Fruit fly (Drosophila melanogaster) whole organism, embryonic: ENCODE results near the gene CG10602.
A peak's percentile ranks its signal among the peaks of the same experiment; 100 is the strongest.

ENCODE experiments used
- Asciz ChIP-seq: fragments of 200-800 bp; sonication (Bioruptor generic); optimal IDR thresholded peaks from 2 replicates; lab custom pipeline; 2017; ENCODE audit warnings: missing biosample characterization, mild to moderate bottlenecking, missing genetic modification characterization, missing genetic modification reagents
- B-H2 ChIP-seq: fragments of 200-800 bp; sonication (Bioruptor generic); optimal IDR thresholded peaks from 2 replicates; lab custom pipeline; 2018; ENCODE audit warnings: missing biosample characterization, mild to moderate bottlenecking, missing genetic modification characterization
- CG10267 ChIP-seq: fragments of 200-800 bp; sonication (Bioruptor generic); optimal IDR thresholded peaks from 2 replicates; lab custom pipeline; 2018; ENCODE audit warnings: missing biosample characterization, mild to moderate bottlenecking, missing genetic modification characterization, moderate library complexity
- CG11504 ChIP-seq: fragments of 200-800 bp; sonication (Bioruptor generic); optimal IDR thresholded peaks from 3 replicates; lab custom pipeline; 2019; ENCODE audit warnings: missing biosample characterization, mild to moderate bottlenecking, missing genetic modification characterization, moderate library complexity
- CG12236 ChIP-seq: fragments of 200-800 bp; sonication (Bioruptor generic); optimal IDR thresholded peaks from 2 replicates; lab custom pipeline; 2016; ENCODE audit warnings: missing biosample characterization, missing genetic modification characterization
- CG14014 ChIP-seq: fragments of 200-800 bp; sonication (Bioruptor generic); IDR thresholded peaks from 2 replicates; pipeline ENCODE4 v1.3.6; 2022; ENCODE audit warnings: missing biosample characterization, missing genetic modification characterization
- CG14441 ChIP-seq: fragments of 200-800 bp; sonication (Bioruptor generic); IDR thresholded peaks from 2 replicates; pipeline ENCODE4 v1.3.6; 2022; ENCODE audit warnings: missing biosample characterization, missing genetic modification characterization
- CG14710 ChIP-seq: fragments of 200-800 bp; sonication (Bioruptor generic); optimal IDR thresholded peaks from 3 replicates; lab custom pipeline; 2019; ENCODE audit warnings: missing biosample characterization, mild to moderate bottlenecking, missing genetic modification characterization, moderate library complexity
- CG16815 ChIP-seq: fragments of 200-800 bp; sonication (Bioruptor generic); optimal IDR thresholded peaks from 3 replicates; lab custom pipeline; 2017; ENCODE audit warnings: missing biosample characterization, mild to moderate bottlenecking, missing genetic modification characterization
- CG17328 ChIP-seq: fragments of 200-800 bp; sonication (Bioruptor generic); IDR thresholded peaks from 2 replicates; pipeline ENCODE4 v1.3.6; 2022; ENCODE audit warnings: missing biosample characterization, missing genetic modification characterization
- CG2678 ChIP-seq: fragments of 200-800 bp; sonication (Bioruptor generic); optimal IDR thresholded peaks from 3 replicates; lab custom pipeline; 2019; ENCODE audit warnings: missing biosample characterization, mild to moderate bottlenecking, missing genetic modification characterization, moderate library complexity
- CG30020 ChIP-seq: fragments of 200-800 bp; optimal IDR thresholded peaks from 2 replicates; lab custom pipeline; 2019; ENCODE audit warnings: missing biosample characterization, mild to moderate bottlenecking, missing genetic modification characterization, moderate library complexity
- CG3407 ChIP-seq: fragments of 200-800 bp; sonication (Bioruptor generic); optimal IDR thresholded peaks from 2 replicates; lab custom pipeline; 2018; ENCODE audit warnings: missing biosample characterization, mild to moderate bottlenecking, missing genetic modification characterization
- CG4617 ChIP-seq: fragments of 200-800 bp; sonication (Bioruptor generic); optimal IDR thresholded peaks from 3 replicates; lab custom pipeline; 2016; ENCODE audit warnings: missing biosample characterization, missing genetic modification characterization, borderline replicate concordance
- CG5245 ChIP-seq: fragments of 200-800 bp; sonication (Bioruptor generic); optimal IDR thresholded peaks from 3 replicates; lab custom pipeline; 2016; ENCODE audit warnings: missing biosample characterization, missing genetic modification characterization
- CG7963 ChIP-seq: fragments of 200-800 bp; sonication (Bioruptor generic); IDR thresholded peaks from 3 replicates; pipeline ENCODE4 v1.3.6; 2022; ENCODE audit warnings: missing biosample characterization, missing genetic modification characterization; ENCODE audit not compliant: partially characterized antibody
- CG8359 ChIP-seq: fragments of 200-800 bp; sonication (Bioruptor generic); optimal IDR thresholded peaks from 2 replicates; lab custom pipeline; 2017; ENCODE audit warnings: missing biosample characterization, mild to moderate bottlenecking, missing genetic modification characterization, borderline replicate concordance
- CG9727 ChIP-seq: fragments of 200-800 bp; sonication (Bioruptor generic); optimal IDR thresholded peaks from 3 replicates; lab custom pipeline; 2017; ENCODE audit warnings: missing biosample characterization, mild to moderate bottlenecking, missing genetic modification characterization
- Dfd ChIP-seq, 2 experiments: fragments of >200 bp; optimal IDR thresholded peaks; 2 replicates each; lab custom pipeline; 2017; ENCODE audit warnings: missing biosample characterization in 2 of 2, missing genetic modification characterization in 2 of 2
- Drgx ChIP-seq: fragments of 200-800 bp; sonication (Bioruptor generic); IDR thresholded peaks from 2 replicates; pipeline ENCODE4 v1.3.6; 2022; ENCODE audit warnings: missing biosample characterization, missing genetic modification characterization
- E2f2 ChIP-seq: fragments of 200-800 bp; sonication (Bioruptor generic); IDR thresholded peaks from 2 replicates; pipeline ENCODE4 v1.3.6; 2022; ENCODE audit warnings: missing biosample characterization, missing genetic modification characterization
- Hmr ChIP-seq: fragments of 200-800 bp; sonication (Bioruptor generic); optimal IDR thresholded peaks from 3 replicates; lab custom pipeline; 2017; ENCODE audit warnings: mild to moderate bottlenecking, missing biosample characterization, missing genetic modification reagents, missing genetic modification characterization
- Hr78 ChIP-seq, 2 experiments: fragments of 200-800 bp in 1 of 2; fragments of >200 bp in 1 of 2; sonication (Bioruptor generic) in 1 of 2; optimal IDR thresholded peaks; 2 replicates each; lab custom pipeline; 2017 to 2019; ENCODE audit warnings: missing biosample characterization in 2 of 2, missing genetic modification characterization in 2 of 2, mild to moderate bottlenecking in 1 of 2, moderate library complexity in 1 of 2
- MESR4 ChIP-seq: fragments of 200-800 bp; sonication (Bioruptor generic); optimal IDR thresholded peaks from 2 replicates; lab custom pipeline; 2018; ENCODE audit warnings: missing biosample characterization, mild to moderate bottlenecking, missing genetic modification characterization, moderate library complexity
- Mad ChIP-seq: fragments of 200-800 bp; sonication (Bioruptor generic); optimal IDR thresholded peaks from 2 replicates; lab custom pipeline; 2016; ENCODE audit warnings: missing biosample characterization, missing genetic modification characterization
- Med ChIP-seq: fragments of 200-800 bp; sonication (Bioruptor generic); peaks from one replicate; lab custom pipeline; 2016; ENCODE audit warnings: missing biosample characterization, missing genetic modification characterization, mild to moderate bottlenecking, inconsistent platforms, moderate library complexity
- Oaz ChIP-seq: fragments of 200-800 bp; sonication (Bioruptor generic); IDR thresholded peaks from 2 replicates; pipeline ENCODE4 v1.3.6; 2022; ENCODE audit warnings: missing biosample characterization, missing genetic modification characterization
- Rx ChIP-seq: fragments of 200-800 bp; sonication (Bioruptor generic); IDR thresholded peaks from 2 replicates; pipeline ENCODE4 v1.3.6; 2022; ENCODE audit warnings: missing biosample characterization, missing genetic modification characterization
- Sox102F ChIP-seq: fragments of 200-800 bp; sonication (Bioruptor generic); optimal IDR thresholded peaks from 2 replicates; lab custom pipeline; 2018; ENCODE audit warnings: missing biosample characterization, mild to moderate bottlenecking, missing genetic modification characterization, moderate library complexity
- Xrp1 ChIP-seq: fragments of 200-800 bp; sonication (Bioruptor generic); IDR thresholded peaks from 2 replicates; pipeline ENCODE4 v1.3.6; 2022; ENCODE audit warnings: missing biosample characterization, missing genetic modification characterization
- ac ChIP-seq: fragments of 200-800 bp; sonication (Bioruptor generic); optimal IDR thresholded peaks from 3 replicates; lab custom pipeline; 2017; ENCODE audit warnings: missing biosample characterization, mild to moderate bottlenecking, missing genetic modification characterization
- amos ChIP-seq: fragments of 200-800 bp; sonication (Bioruptor generic); IDR thresholded peaks from 2 replicates; pipeline ENCODE4 v1.3.6; 2022; ENCODE audit warnings: missing biosample characterization, missing genetic modification characterization; ENCODE audit not compliant: partially characterized antibody
- ato ChIP-seq: fragments of 200-800 bp; sonication (Bioruptor generic); IDR thresholded peaks from 2 replicates; pipeline ENCODE4 v1.3.6; 2022; ENCODE audit warnings: missing biosample characterization, missing genetic modification characterization; ENCODE audit not compliant: partially characterized antibody
- bcd ChIP-seq: fragments of 200-800 bp; sonication (Bioruptor generic); optimal IDR thresholded peaks from 2 replicates; lab custom pipeline; 2017; ENCODE audit warnings: missing biosample characterization, mild to moderate bottlenecking, missing genetic modification characterization
- btn ChIP-seq: fragments of 200-800 bp; sonication (Bioruptor generic); optimal IDR thresholded peaks from 2 replicates; lab custom pipeline; 2016; ENCODE audit warnings: missing biosample characterization, missing genetic modification characterization
- dimm ChIP-seq: fragments of 200-800 bp; sonication (Bioruptor generic); IDR thresholded peaks from 2 replicates; pipeline ENCODE4 v1.3.6; 2022; ENCODE audit warnings: missing biosample characterization, missing genetic modification characterization
- eyg ChIP-seq: fragments of 200-800 bp; sonication (Bioruptor generic); optimal IDR thresholded peaks from 3 replicates; lab custom pipeline; 2016; ENCODE audit warnings: missing biosample characterization, missing genetic modification characterization
- fd102C ChIP-seq: fragments of 200-800 bp; sonication (Bioruptor generic); optimal IDR thresholded peaks from 2 replicates; lab custom pipeline; 2018; ENCODE audit warnings: missing biosample characterization, mild to moderate bottlenecking, missing genetic modification characterization, moderate library complexity
- gem ChIP-seq: fragments of 200-800 bp; sonication (Bioruptor generic); optimal IDR thresholded peaks from 2 replicates; lab custom pipeline; 2019; ENCODE audit warnings: missing biosample characterization, mild to moderate bottlenecking, missing genetic modification characterization, moderate library complexity
- grau ChIP-seq: fragments of 200-800 bp; optimal IDR thresholded peaks from 3 replicates; lab custom pipeline; 2019; ENCODE audit warnings: missing biosample characterization, mild to moderate bottlenecking, missing genetic modification characterization, moderate library complexity
- gsb-n ChIP-seq: fragments of 200-800 bp; sonication (Bioruptor generic); optimal IDR thresholded peaks from 3 replicates; lab custom pipeline; 2018; ENCODE audit warnings: missing biosample characterization, mild to moderate bottlenecking, missing genetic modification characterization
- kay ChIP-seq: fragments of 200-800 bp; sonication (Bioruptor generic); optimal IDR thresholded peaks from 2 replicates; lab custom pipeline; 2016; ENCODE audit warnings: missing biosample characterization, missing genetic modification characterization
- lab ChIP-seq: fragments of 200-800 bp; sonication (Bioruptor generic); optimal IDR thresholded peaks from 3 replicates; lab custom pipeline; 2017; ENCODE audit warnings: missing biosample characterization, missing genetic modification characterization, mild to moderate bottlenecking, moderate library complexity, missing genetic modification reagents
- mam ChIP-seq: fragments of 200-800 bp; sonication (Bioruptor generic); optimal IDR thresholded peaks from 3 replicates; lab custom pipeline; 2016; ENCODE audit warnings: missing biosample characterization, missing genetic modification characterization
- odd ChIP-seq: fragments of 200-800 bp; sonication (Bioruptor generic); optimal IDR thresholded peaks from 2 replicates; lab custom pipeline; 2017; ENCODE audit warnings: missing biosample characterization, mild to moderate bottlenecking, missing genetic modification characterization
- onecut ChIP-seq: fragments of 200-800 bp; sonication (Bioruptor generic); IDR thresholded peaks from 2 replicates; pipeline ENCODE4 v1.3.6; 2022; ENCODE audit warnings: missing biosample characterization, missing genetic modification characterization
- pnt ChIP-seq: fragments of 200-800 bp; sonication (Bioruptor generic); optimal IDR thresholded peaks from 3 replicates; lab custom pipeline; 2016; ENCODE audit warnings: missing biosample characterization, missing genetic modification characterization
- sens ChIP-seq: fragments of 200-800 bp; sonication (Bioruptor generic); peaks from one replicate; lab custom pipeline; 2016; ENCODE audit warnings: missing biosample characterization, missing genetic modification characterization
- sens-2 ChIP-seq: fragments of 200-800 bp; sonication (Bioruptor generic); IDR thresholded peaks from 2 replicates; pipeline ENCODE4 v1.3.6; 2022; ENCODE audit warnings: missing biosample characterization, missing genetic modification characterization
- vfl ChIP-seq: fragments of 200-800 bp; sonication (Bioruptor generic); optimal IDR thresholded peaks from 2 replicates; lab custom pipeline; 2016; ENCODE audit warnings: missing biosample characterization, missing genetic modification characterization

Gene CG10602

DNA sequence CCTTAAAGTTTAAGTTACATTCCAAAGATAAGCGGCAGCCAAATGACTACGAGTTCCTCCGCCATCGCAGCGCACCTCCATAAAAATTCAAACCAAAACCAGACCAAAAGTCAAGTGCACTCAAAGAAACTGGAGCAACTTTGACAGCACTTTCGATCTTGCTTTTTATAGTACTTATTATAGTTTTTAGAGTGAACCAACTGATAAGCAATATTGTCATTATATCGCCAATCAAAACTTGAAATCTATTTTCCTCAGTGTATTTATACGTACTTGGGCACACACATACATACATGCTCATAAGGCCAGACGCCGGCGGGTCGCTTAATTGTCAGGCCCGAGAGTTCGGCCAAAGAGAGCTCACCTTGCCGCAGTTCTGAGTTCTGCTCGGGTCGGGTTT lies 31.0 kb upstream of the CG10602 start (continued):
- peak; percentile 44 for TF ChIP-seq E2f2 (GFP tag; lab: Robert Waterston, UW)
- TF ChIP-seq CG10267 (tag; lab: Kevin White, UChicago), result peak; percentile 83
- no peak for TF ChIP-seq CG14441
- 0 out of 2 replicates have a peak, but pooled peaks have one; percentile 14 for TF ChIP-seq Oaz (GFP tag; lab: Robert Waterston, UW)
- peak; percentile 55 for TF ChIP-seq mam (GFP tag; lab: Kevin White, UChicago)
- TF ChIP-seq CG30020 (tag; lab: Kevin White, UChicago), result peak; percentile 27
- TF ChIP-seq CG7963 (GFP tag; lab: Robert Waterston, UW), result no peak
- TF ChIP-seq Mad (GFP tag; lab: Kevin White, UChicago), result peak; percentile 67
- peak; percentile 87 for TF ChIP-seq gsb-n
- peak; percentile 65; the same call in 1 of the 2 replicates for TF ChIP-seq Rx (GFP tag; lab: Robert Waterston, UW)
- TF ChIP-seq Hmr (GFP tag; lab: Kevin White, UChicago), result peak; percentile 7
- no peak for TF ChIP-seq B-H2
- TF ChIP-seq CG12236 (GFP tag; lab: Kevin White, UChicago), result peak; percentile 39
- TF ChIP-seq Asciz (GFP tag; lab: Kevin White, UChicago), result peak; percentile 57
- TF ChIP-seq MESR4, result peak; percentile 9
- TF ChIP-seq Drgx (GFP tag; lab: Robert Waterston, UW), result no peak
- peak; percentile 65 for TF ChIP-seq CG3407 (GFP tag; lab: Kevin White, UChicago)
- TF ChIP-seq btn (GFP tag; lab: Kevin White, UChicago), result peak; percentile 68
- TF ChIP-seq CG8359 (GFP tag; lab: Kevin White, UChicago), result peak; percentile 72
- peak in 1 of 2 experiments; percentile 24 for TF ChIP-seq Hr78 (GFP tag; optimal IDR thresholded peaks at IDR 0.05; lab: Kevin White, UChicago)
- TF ChIP-seq odd, result peak; percentile 5
- TF ChIP-seq vfl (GFP tag; lab: Kevin White, UChicago), result no peak
- TF ChIP-seq ato (GFP tag; lab: Robert Waterston, UW), result no peak
- TF ChIP-seq bcd, result peak; percentile 67
- TF ChIP-seq amos (GFP tag; lab: Robert Waterston, UW), result no peak
- 0 out of 2 replicates have a peak, but pooled peaks have one; percentile 28 for TF ChIP-seq dimm (GFP tag; lab: Robert Waterston, UW)

DNA sequence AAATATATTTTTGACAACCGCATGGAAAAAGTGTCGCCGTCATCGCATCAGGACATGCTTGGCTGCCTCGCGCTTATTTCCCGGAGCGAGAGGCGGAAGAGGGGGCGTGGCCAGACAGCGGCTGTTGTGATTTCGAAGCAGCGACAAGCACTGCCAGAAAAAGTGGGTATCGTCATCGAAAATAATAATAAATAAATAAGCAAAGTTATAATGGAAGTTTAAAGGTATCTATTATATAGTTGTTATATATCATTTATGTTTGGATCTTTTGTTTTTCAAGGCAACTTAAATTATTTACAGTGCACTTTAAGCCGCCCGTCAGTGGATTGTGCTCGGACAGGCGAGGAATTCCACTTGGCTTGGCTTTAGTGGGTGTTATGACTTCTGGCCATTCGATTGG lies 30.3 kb upstream of the CG10602 start:
- peak; percentile 10 for TF ChIP-seq grau (tag; lab: Kevin White, UChicago)
- no peak for TF ChIP-seq onecut (GFP tag; lab: Robert Waterston, UW)
- TF ChIP-seq Xrp1, result peak; percentile 52; the same call in 1 of the 2 replicates
- TF ChIP-seq sens-2 (GFP tag; lab: Robert Waterston, UW), result 0 out of 2 replicates have a peak, but pooled peaks have one; percentile 36
- peak; percentile 1 for TF ChIP-seq CG5245 (GFP tag; lab: Kevin White, UChicago)
- TF ChIP-seq Med (GFP tag; lab: Kevin White, UChicago), result peak; percentile 33
- TF ChIP-seq Sox102F (GFP tag; lab: Kevin White, UChicago), result peak; percentile 27
- peak; percentile 67 for TF ChIP-seq sens (GFP tag; lab: Kevin White, UChicago)
- TF ChIP-seq CG14710 (tag; lab: Kevin White, UChicago), result peak; percentile 18
- no peak for TF ChIP-seq CG4617 (GFP tag; lab: Kevin White, UChicago)
- peak; percentile 29 for TF ChIP-seq CG9727
- TF ChIP-seq CG17328, result 0 out of 2 replicates have a peak, but pooled peaks have one; percentile 19
- 0 out of 2 replicates have a peak, but pooled peaks have one; percentile 8 for TF ChIP-seq CG14014 (GFP tag; lab: Robert Waterston, UW)
- no peak for TF ChIP-seq Dfd (GFP tag; optimal IDR thresholded peaks at IDR 0.05; lab: Kevin White, UChicago)
- peak; percentile 18 for TF ChIP-seq CG2678
- peak; percentile 15 for TF ChIP-seq CG10267 (tag; lab: Kevin White, UChicago)
- TF ChIP-seq eyg, result no peak
- TF ChIP-seq pnt (GFP tag; lab: Kevin White, UChicago), result no peak
- no peak for TF ChIP-seq ac (GFP tag; lab: Kevin White, UChicago)
- peak; percentile 7 for TF ChIP-seq CG16815 (GFP tag; lab: Kevin White, UChicago)
- TF ChIP-seq gem (tag; lab: Kevin White, UChicago), result peak; percentile 57
- TF ChIP-seq lab (GFP tag; lab: Kevin White, UChicago), result peak; percentile 13
- no peak for TF ChIP-seq fd102C
- TF ChIP-seq CG11504 (tag; lab: Kevin White, UChicago), result peak; percentile 45
- no peak for TF ChIP-seq kay
